Worm (Caenorhabditis elegans): Measurements from ENCODE around the gene C44H9.7.

DNA sequence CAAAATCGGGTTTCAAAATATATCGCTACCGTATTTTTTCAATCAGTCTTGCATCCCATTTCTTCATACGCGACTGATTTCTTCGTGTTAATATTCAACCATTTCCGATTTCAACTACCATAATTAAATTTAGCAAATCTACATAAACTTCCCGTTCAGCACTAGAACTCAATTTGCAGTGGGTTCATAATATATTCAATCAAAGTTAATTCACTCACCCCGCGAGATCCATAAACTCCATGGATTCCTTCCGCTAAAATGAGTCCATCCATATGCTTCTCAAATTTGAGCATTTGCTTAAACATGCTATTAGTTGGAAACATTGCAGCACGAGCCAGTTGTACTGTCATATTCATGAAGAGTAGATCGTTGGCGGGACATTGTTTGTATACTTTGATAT, 36.2 kb downstream of the C44H9.7 start:
- no peak for TF ChIP-seq lsy-2 (tag; optimal IDR thresholded peaks at IDR 0.05)
- no peak for TF ChIP-seq fos-1 (tag; optimal IDR thresholded peaks at IDR 0.05)
- TF ChIP-seq egl-27 (tag; optimal IDR thresholded peaks at IDR 0.05): no peak
- no peak for TF ChIP-seq zip-4 (GFP tag; optimal IDR thresholded peaks at IDR 0.05)
- no peak for TF ChIP-seq zag-1 (tag; optimal IDR thresholded peaks at IDR 0.05)
- no peak for TF ChIP-seq lir-3 (tag; optimal IDR thresholded peaks at IDR 0.05; ENCODE audit: poor library complexity)
- no peak for TF ChIP-seq ztf-11 (tag; optimal IDR thresholded peaks at IDR 0.05)
